Fruit fly (Drosophila melanogaster): Measurements from ENCODE around the gene Wnt4.

The Wnt4 gene

DNA sequence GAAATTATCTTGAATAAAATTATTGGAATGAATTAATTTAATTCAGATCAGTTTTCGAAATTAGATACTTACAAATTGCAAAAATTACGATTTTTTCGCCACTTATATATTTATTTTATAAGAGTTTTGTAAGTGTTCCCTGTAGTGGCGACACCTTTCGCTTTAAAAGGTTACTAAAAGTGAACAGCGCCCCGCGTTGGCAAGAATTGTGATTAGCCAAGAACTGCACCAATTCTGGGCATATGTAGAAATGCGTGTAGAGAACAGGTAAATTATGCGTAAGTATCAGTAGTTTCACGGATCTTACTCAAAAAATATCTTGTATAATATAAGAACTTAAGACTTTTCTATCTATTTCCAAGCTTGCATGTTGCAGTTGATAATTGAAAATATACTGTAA is 4.5 kb upstream of the Wnt4 start (continued):
- TF ChIP-seq Opbp (GFP tag; IDR thresholded peaks at IDR 0.05; ENCODE audit: partially characterized antibody), result peak; percentile 28; the same call in 1 of the 3 replicates
- peak; percentile 45 for TF ChIP-seq pb (GFP tag; optimal IDR thresholded peaks at IDR 0.05)
- no peak for TF ChIP-seq CG30020 (tag; optimal IDR thresholded peaks at IDR 0.05)
- peak; percentile 50; the same call in 1 of the 3 replicates for TF ChIP-seq ase (GFP tag; IDR thresholded peaks at IDR 0.05)
- TF ChIP-seq slbo (GFP tag; IDR thresholded peaks at IDR 0.05), result peak; percentile 87
- peak; percentile 23 for TF ChIP-seq sd (tag; optimal IDR thresholded peaks at IDR 0.05)
- TF ChIP-seq CG10462 (GFP tag; optimal IDR thresholded peaks at IDR 0.05), result peak; percentile 25
- TF ChIP-seq CG8765 (GFP tag; IDR thresholded peaks at IDR 0.05), result peak; percentile 36; the same call in 1 of the 2 replicates
- TF ChIP-seq HLH3B (GFP tag; IDR thresholded peaks at IDR 0.05), result no peak
- no peak for TF ChIP-seq CG12236 (GFP tag; optimal IDR thresholded peaks at IDR 0.05)
- TF ChIP-seq CG3065 (GFP tag; optimal IDR thresholded peaks at IDR 0.05), result peak; percentile 12
- no peak for TF ChIP-seq Trl (optimal IDR thresholded peaks at IDR 0.05)
- TF ChIP-seq Trl (GFP tag; optimal IDR thresholded peaks at IDR 0.05), result peak; percentile 65
- no peak for TF ChIP-seq CG10543 (GFP tag; optimal IDR thresholded peaks at IDR 0.05)
- peak; percentile 38; the same call in 1 of the 2 replicates for TF ChIP-seq E2f2 (GFP tag; IDR thresholded peaks at IDR 0.05)
- no peak for TF ChIP-seq D19B (GFP tag; optimal IDR thresholded peaks at IDR 0.05)
- peak; percentile 34; the same call in 1 of the 2 replicates for TF ChIP-seq CG14014 (GFP tag; IDR thresholded peaks at IDR 0.05)
- no peak for TF ChIP-seq btn (GFP tag; optimal IDR thresholded peaks at IDR 0.05)
- TF ChIP-seq CG15011 (GFP tag; optimal IDR thresholded peaks at IDR 0.05), result no peak
- TF ChIP-seq pho (GFP tag; optimal IDR thresholded peaks at IDR 0.05), result peak; percentile 17
- TF ChIP-seq gfzf (GFP tag; optimal IDR thresholded peaks at IDR 0.05), result peak; percentile 16
- TF ChIP-seq NFAT (GFP tag; IDR thresholded peaks at IDR 0.05), result peak; percentile 78; the same call in 1 of the 2 replicates
- TF ChIP-seq ttk (GFP tag; IDR thresholded peaks at IDR 0.05), result peak; percentile 45
- peak; percentile 16 for TF ChIP-seq CG13775 (GFP tag; optimal IDR thresholded peaks at IDR 0.05)
- no peak for TF ChIP-seq CG18476 (GFP tag; optimal IDR thresholded peaks at IDR 0.05)
- no peak for TF ChIP-seq Vsx1 (GFP tag; optimal IDR thresholded peaks at IDR 0.05)
- TF ChIP-seq HmgD (GFP tag; optimal IDR thresholded peaks at IDR 0.05), result peak; percentile 43
- peak; percentile 52 for TF ChIP-seq dmrt11E (tag; optimal IDR thresholded peaks at IDR 0.05)
- TF ChIP-seq Hsf (GFP tag; optimal IDR thresholded peaks at IDR 0.05), result peak; percentile 77
- no peak for TF ChIP-seq exex (tag; optimal IDR thresholded peaks at IDR 0.05)
- peak; percentile 37 for TF ChIP-seq CG7786 (GFP tag; optimal IDR thresholded peaks at IDR 0.05)
- peak; percentile 53; the same call in 1 of the 2 replicates for TF ChIP-seq ssp (GFP tag; IDR thresholded peaks at IDR 0.05)
- no peak for TF ChIP-seq chinmo (GFP tag; IDR thresholded peaks at IDR 0.05; ENCODE audit: partially characterized antibody)
- TF ChIP-seq hkb (optimal IDR thresholded peaks at IDR 0.05), result no peak
- no peak for TF ChIP-seq hkb (GFP tag; IDR thresholded peaks at IDR 0.05)
- TF ChIP-seq lbe (GFP tag; optimal IDR thresholded peaks at IDR 0.05), result peak; percentile 1
- TF ChIP-seq sisA (GFP tag; IDR thresholded peaks at IDR 0.05), result peak; percentile 69
- TF ChIP-seq sim (GFP tag; IDR thresholded peaks at IDR 0.05), result no peak
- TF ChIP-seq Hmx (GFP tag; optimal IDR thresholded peaks at IDR 0.05), result no peak
- TF ChIP-seq CG15514 (GFP tag; optimal IDR thresholded peaks at IDR 0.05), result peak; percentile 32
- no peak for TF ChIP-seq Kr (GFP tag; optimal IDR thresholded peaks at IDR 0.05)
- peak; percentile 60 for TF ChIP-seq Dip2 (GFP tag; IDR thresholded peaks at IDR 0.05)
- no peak for TF ChIP-seq CG31388 (GFP tag; optimal IDR thresholded peaks at IDR 0.05)
- peak; percentile 48 for TF ChIP-seq D19A (tag; optimal IDR thresholded peaks at IDR 0.05)
- TF ChIP-seq sc (optimal IDR thresholded peaks at IDR 0.05), result no peak
- no peak for TF ChIP-seq sc (GFP tag; optimal IDR thresholded peaks at IDR 0.05)
- peak; percentile 8 for TF ChIP-seq ash1 (GFP tag; optimal IDR thresholded peaks at IDR 0.05)
- peak; percentile 59 for TF ChIP-seq az2 (GFP tag; optimal IDR thresholded peaks at IDR 0.05)
- peak; percentile 45; the same call in 1 of the 2 replicates for TF ChIP-seq CG14667 (GFP tag; IDR thresholded peaks at IDR 0.05)
- no peak for TF ChIP-seq CG6765 (GFP tag; optimal IDR thresholded peaks at IDR 0.05)
- TF ChIP-seq CG17385 (GFP tag; optimal IDR thresholded peaks at IDR 0.05), result no peak
- TF ChIP-seq nom (GFP tag; optimal IDR thresholded peaks at IDR 0.05), result no peak

Measured in whole organism, embryonic.